Worm (Caenorhabditis elegans) whole organism, L4/young adult: ENCODE data around the gene rbg-1.

Experiments
- W03F9.2 ChIP-seq: fragments of 150-350 bp; optimal IDR thresholded peaks from 2 replicates; lab custom pipeline; 2014; ENCODE audit warnings: missing biosample characterization, missing genetic modification characterization
- dao-5 ChIP-seq: sonication (generic microtip); optimal IDR thresholded peaks from 2 replicates; lab custom pipeline; 2016; ENCODE audit warnings: missing genotype, missing genetic modification characterization, moderate library complexity, missing compliant biosample characterization
- him-1 ChIP-seq: sonication (generic microtip); optimal IDR thresholded peaks from 2 replicates; lab custom pipeline; 2016; ENCODE audit warnings: missing genotype, missing genetic modification reagents, missing genetic modification characterization, missing compliant biosample characterization

DNA sequence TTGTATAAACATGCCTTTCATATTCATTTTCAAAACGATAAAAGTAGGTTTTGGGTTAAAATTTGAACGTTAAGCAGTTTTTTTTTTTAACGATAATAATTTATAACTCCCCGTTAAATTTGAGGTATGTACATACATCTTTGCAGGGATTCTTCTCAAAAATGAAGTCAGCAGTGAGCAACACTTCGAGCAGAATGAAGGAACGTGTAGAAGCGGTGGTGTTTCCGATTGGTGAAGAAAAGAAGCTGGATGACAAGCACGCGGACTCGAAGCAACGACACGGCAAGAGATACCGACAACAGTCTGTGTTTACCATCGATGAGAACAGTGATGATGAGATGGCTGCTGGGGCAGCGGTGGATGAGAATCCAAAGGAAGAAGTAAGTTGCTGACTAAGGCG, 10.2 kb upstream of the rbg-1 start:
- TF ChIP-seq W03F9.2 (tag; lab: Kevin White, UChicago): no peak
- TF ChIP-seq him-1 (tag; lab: Kevin White, UChicago): no peak
- no peak for TF ChIP-seq dao-5 (tag; lab: Kevin White, UChicago)
